Worm (Caenorhabditis elegans) whole organism, young adult: ENCODE measurements around the gene ubxn-4.

ENCODE experiments used
- B0019.2 ChIP-seq: fragments of 200-800 bp; sonication (Bioruptor generic); conservative IDR thresholded peaks from 2 replicates; pipeline ENCODE4 v1.3.6; 2022; ENCODE audit warnings: missing genetic modification reagents, missing genetic modification characterization, missing compliant biosample characterization
- B0261.1 ChIP-seq: sonication (generic microtip); optimal IDR thresholded peaks from 2 replicates; lab custom pipeline; 2016; ENCODE audit warnings: mild to moderate bottlenecking, missing genetic modification characterization, moderate library complexity, missing compliant biosample characterization
- B0336.3 ChIP-seq: fragments of 200-800 bp; sonication (Bioruptor generic); IDR thresholded peaks from 2 replicates; pipeline ENCODE4 v1.3.6; 2022; ENCODE audit warnings: missing genetic modification characterization, missing compliant biosample characterization
- D2030.7 ChIP-seq: fragments of 200-800 bp; sonication (Bioruptor generic); IDR thresholded peaks from 2 replicates; pipeline ENCODE4 v1.3.6; 2022; ENCODE audit warnings: missing genetic modification reagents, missing genetic modification characterization, missing compliant biosample characterization
- F23B12.7 ChIP-seq: sonication (generic microtip); optimal IDR thresholded peaks from 2 replicates; lab custom pipeline; 2017; ENCODE audit warnings: missing genetic modification characterization, mild to moderate bottlenecking, missing compliant biosample characterization, antibody characterized with exemption, moderate library complexity; ENCODE audit not compliant: insufficient read depth
- F37B4.10 ChIP-seq: fragments of 200-800 bp; sonication (Bioruptor generic); IDR thresholded peaks from 2 replicates; pipeline ENCODE4 v1.3.6; 2022; ENCODE audit warnings: missing genetic modification characterization, missing compliant biosample characterization
- F39B2.1 ChIP-seq: fragments of 200-800 bp; sonication (Bioruptor generic); IDR thresholded peaks from 2 replicates; pipeline ENCODE4 v1.3.6; 2022; ENCODE audit warnings: missing genetic modification reagents, missing genetic modification characterization, missing compliant biosample characterization
- K12H6.12 ChIP-seq: fragments of 200-800 bp; sonication (Bioruptor generic); optimal IDR thresholded peaks from 2 replicates; lab custom pipeline; 2018; ENCODE audit warnings: mild to moderate bottlenecking, missing genetic modification characterization, missing compliant biosample characterization
- Y56A3A.18 ChIP-seq: fragments of 200-800 bp; sonication (Bioruptor generic); IDR thresholded peaks from 2 replicates; pipeline ENCODE4 v1.3.6; 2022; ENCODE audit warnings: missing genetic modification reagents, missing genetic modification characterization, missing compliant biosample characterization
- ZK185.1 ChIP-seq: sonication (generic microtip); optimal IDR thresholded peaks from 2 replicates; lab custom pipeline; 2016; ENCODE audit warnings: mild to moderate bottlenecking, missing genetic modification characterization, missing compliant biosample characterization; ENCODE audit not compliant: poor library complexity, severe bottlenecking
- atf-7 ChIP-seq: sonication (generic microtip); optimal IDR thresholded peaks from 2 replicates; lab custom pipeline; 2017; ENCODE audit warnings: mild to moderate bottlenecking, missing genetic modification characterization, missing compliant biosample characterization
- attf-5 ChIP-seq: fragments of 200-800 bp; sonication (Bioruptor generic); optimal IDR thresholded peaks from 2 replicates; lab custom pipeline; 2018; ENCODE audit warnings: mild to moderate bottlenecking, missing genetic modification characterization, missing compliant biosample characterization
- attf-6 ChIP-seq: fragments of 200-800 bp; sonication (Bioruptor generic); IDR thresholded peaks from 2 replicates; pipeline ENCODE4 v1.3.6; 2022; ENCODE audit warnings: missing genetic modification reagents, missing genetic modification characterization, missing compliant biosample characterization
- bed-2 ChIP-seq: fragments of 200-800 bp; sonication (Bioruptor generic); IDR thresholded peaks from 2 replicates; pipeline ENCODE4 v1.3.6; 2022; ENCODE audit warnings: missing genetic modification reagents, missing genetic modification characterization, missing compliant biosample characterization
- ccch-3 ChIP-seq: fragments of 200-800 bp; sonication (Bioruptor generic); optimal IDR thresholded peaks from 2 replicates; lab custom pipeline; 2018; ENCODE audit warnings: mild to moderate bottlenecking, missing genetic modification characterization, missing compliant biosample characterization
- ceh-91 ChIP-seq: fragments of 200-800 bp; sonication (Bioruptor generic); IDR thresholded peaks from 2 replicates; pipeline ENCODE4 v1.3.6; 2022; ENCODE audit warnings: missing genetic modification reagents, missing genetic modification characterization, missing compliant biosample characterization
- chd-7 ChIP-seq: sonication (generic microtip); optimal IDR thresholded peaks from 2 replicates; lab custom pipeline; 2016; ENCODE audit warnings: mild to moderate bottlenecking, missing genetic modification characterization, moderate library complexity, missing compliant biosample characterization
- die-1 ChIP-seq: sonication (generic microtip); optimal IDR thresholded peaks from 2 replicates; lab custom pipeline; 2016; ENCODE audit warnings: missing genotype, mild to moderate bottlenecking, missing genetic modification characterization, missing compliant biosample characterization
- dox-1 ChIP-seq: fragments of 200-800 bp; sonication (Bioruptor generic); IDR thresholded peaks from 2 replicates; pipeline ENCODE4 v1.3.6; 2022; ENCODE audit warnings: missing genetic modification reagents, missing genetic modification characterization, missing compliant biosample characterization
- egl-44 ChIP-seq: fragments of 200-800 bp; sonication (Bioruptor generic); IDR thresholded peaks from 2 replicates; pipeline ENCODE4 v1.3.6; 2022; ENCODE audit warnings: missing genetic modification reagents, missing genetic modification characterization, missing compliant biosample characterization
- egrh-3 ChIP-seq: fragments of 200-800 bp; sonication (Bioruptor generic); IDR thresholded peaks from 2 replicates; pipeline ENCODE4 v1.3.6; 2022; ENCODE audit warnings: missing genetic modification reagents, missing genetic modification characterization, missing compliant biosample characterization
- ekl-4 ChIP-seq: fragments of 200-800 bp; sonication (Bioruptor generic); IDR thresholded peaks from 2 replicates; pipeline ENCODE4 v1.3.6; 2022; ENCODE audit warnings: missing genetic modification reagents, missing genetic modification characterization, missing compliant biosample characterization
- hmg-20 ChIP-seq: fragments of 200-800 bp; sonication (Bioruptor generic); IDR thresholded peaks from 2 replicates; pipeline ENCODE4 v1.3.6; 2022; ENCODE audit warnings: missing genetic modification reagents, missing genetic modification characterization, missing compliant biosample characterization
- let-526 ChIP-seq: fragments of 200-800 bp; sonication (Bioruptor generic); IDR thresholded peaks from 2 replicates; pipeline ENCODE4 v1.3.6; 2022; ENCODE audit warnings: missing genetic modification reagents, missing genetic modification characterization, missing compliant biosample characterization
- let-607 ChIP-seq, 2 experiments: fragments of 200-800 bp in 1 of 2; sonication (Bioruptor generic) in 1 of 2; sonication (generic microtip) in 1 of 2; optimal IDR thresholded peaks; 2 replicates each; lab custom pipeline; 2016 to 2018; ENCODE audit warnings: mild to moderate bottlenecking in 2 of 2, missing compliant biosample characterization in 2 of 2, missing genetic modification characterization in 2 of 2, moderate library complexity in 2 of 2, missing genotype in 1 of 2
- lin-40 ChIP-seq: sonication (generic microtip); optimal IDR thresholded peaks from 2 replicates; lab custom pipeline; 2016; ENCODE audit warnings: missing genetic modification characterization, mild to moderate bottlenecking, missing compliant biosample characterization, missing genotype, missing genetic modification reagents
- lin-54 ChIP-seq: fragments of 200-800 bp; sonication (Bioruptor generic); optimal IDR thresholded peaks from 2 replicates; lab custom pipeline; 2018; ENCODE audit warnings: mild to moderate bottlenecking, missing genetic modification characterization, missing compliant biosample characterization
- lir-1 ChIP-seq: fragments of 200-800 bp; sonication (Bioruptor generic); conservative IDR thresholded peaks from 2 replicates; pipeline ENCODE4 v1.3.6; 2022; ENCODE audit warnings: missing genetic modification reagents, missing genetic modification characterization, missing compliant biosample characterization
- madf-10 ChIP-seq: sonication (generic microtip); optimal IDR thresholded peaks from 2 replicates; lab custom pipeline; 2016; ENCODE audit warnings: mild to moderate bottlenecking, missing genetic modification characterization, missing compliant biosample characterization
- mcd-1 ChIP-seq: fragments of 200-800 bp; sonication (Bioruptor generic); IDR thresholded peaks from 2 replicates; pipeline ENCODE4 v1.3.6; 2022; ENCODE audit warnings: missing genetic modification reagents, missing genetic modification characterization, missing compliant biosample characterization
- mel-28 ChIP-seq: sonication (generic microtip); optimal IDR thresholded peaks from 2 replicates; lab custom pipeline; 2016; ENCODE audit warnings: borderline replicate concordance, mild to moderate bottlenecking, missing genetic modification characterization, missing compliant biosample characterization
- mes-4 ChIP-seq: sonication (generic microtip); optimal IDR thresholded peaks from 2 replicates; lab custom pipeline; 2016; ENCODE audit warnings: missing genotype, missing genetic modification characterization, missing compliant biosample characterization
- nfyb-1 ChIP-seq: fragments of 200-800 bp; sonication (Bioruptor generic); IDR thresholded peaks from 2 replicates; pipeline ENCODE4 v1.3.6; 2022; ENCODE audit warnings: missing genetic modification reagents, missing genetic modification characterization, missing compliant biosample characterization
- nhr-80 ChIP-seq: sonication (generic microtip); optimal IDR thresholded peaks from 2 replicates; lab custom pipeline; 2016; ENCODE audit warnings: missing genetic modification characterization, missing compliant biosample characterization
- nhr-90 ChIP-seq: sonication (generic microtip); optimal IDR thresholded peaks from 2 replicates; lab custom pipeline; 2016; ENCODE audit warnings: missing genotype, mild to moderate bottlenecking, missing genetic modification characterization, missing compliant biosample characterization
- pbrm-1 ChIP-seq: fragments of 200-800 bp; sonication (Bioruptor generic); IDR thresholded peaks from 2 replicates; pipeline ENCODE4 v1.3.6; 2022; ENCODE audit warnings: missing genetic modification reagents, missing genetic modification characterization, missing compliant biosample characterization
- repo-1 ChIP-seq: sonication (generic microtip); optimal IDR thresholded peaks from 2 replicates; lab custom pipeline; 2017; ENCODE audit warnings: mild to moderate bottlenecking, missing genetic modification characterization, missing compliant biosample characterization
- snpc-1.1 ChIP-seq: sonication (generic microtip); optimal IDR thresholded peaks from 2 replicates; lab custom pipeline; 2017; ENCODE audit warnings: missing genetic modification characterization, mild to moderate bottlenecking, missing compliant biosample characterization, antibody characterized with exemption, moderate library complexity, missing genotype, missing genetic modification reagents; ENCODE audit not compliant: insufficient read depth
- snpc-4 ChIP-seq, 5 experiments: fragments of 150-350 bp in 1 of 5; sonication (generic microtip) in 4 of 5; optimal IDR thresholded peaks; 2 replicates each; lab custom pipeline; 2014 to 2018; ENCODE audit warnings: missing genetic modification characterization in 5 of 5, missing biosample characterization in 3 of 5, antibody characterized with exemption in 2 of 5, mild to moderate bottlenecking in 2 of 5, missing compliant biosample characterization in 2 of 5, missing genotype in 2 of 5, moderate library complexity in 2 of 5, missing genetic modification reagents in 1 of 5
- somi-1 ChIP-seq: fragments of 200-800 bp; sonication (Bioruptor generic); optimal IDR thresholded peaks from 2 replicates; lab custom pipeline; 2018; ENCODE audit warnings: mild to moderate bottlenecking, missing genetic modification characterization, missing compliant biosample characterization
- tbp1 ChIP-seq: fragments of 200-800 bp; sonication (Bioruptor generic); optimal IDR thresholded peaks from 2 replicates; lab custom pipeline; 2018; ENCODE audit warnings: mild to moderate bottlenecking, missing genetic modification characterization, missing compliant biosample characterization
- zfh-2 ChIP-seq: fragments of 200-800 bp; sonication (Bioruptor generic); conservative IDR thresholded peaks from 2 replicates; pipeline ENCODE4 v1.3.6; 2022; ENCODE audit warnings: missing genetic modification reagents, missing genetic modification characterization, missing compliant biosample characterization

The ubxn-4 gene

DNA sequence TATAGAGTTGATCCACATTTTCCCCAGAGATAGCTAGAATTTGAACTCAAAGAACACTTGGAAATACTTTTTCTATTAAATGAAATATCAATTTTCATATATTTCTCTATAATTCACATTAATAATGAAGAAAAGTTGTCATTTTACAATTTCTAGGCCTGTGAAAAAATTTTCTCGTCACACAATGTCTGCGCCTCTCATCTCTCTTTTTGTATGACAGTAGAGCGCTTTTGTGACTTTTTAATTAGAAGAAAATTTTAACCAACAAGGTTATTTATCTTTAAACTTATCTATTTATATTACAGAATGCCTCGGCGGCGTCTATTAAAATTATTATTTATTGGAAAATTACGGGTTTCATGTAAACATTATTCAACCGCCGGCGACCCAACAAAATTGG lies 23.7 kb upstream of the ubxn-4 start, which contains the start of gene ZK1236.1 (continued):
- TF ChIP-seq ceh-91 (GFP tag; lab: Robert Waterston, UW) (no peak), lin-54 (GFP tag; lab: Kevin White, UChicago) (no peak), snpc-1.1 (tag; lab: Kevin White, UChicago) (no peak), nhr-80 (tag; lab: Kevin White, UChicago) (no peak), D2030.7 (GFP tag; lab: Robert Waterston, UW) (peak; percentile 44; the same call in 1 of the 2 replicates), attf-5 (no peak), F37B4.10 (GFP tag; lab: Robert Waterston, UW) (no peak)

DNA sequence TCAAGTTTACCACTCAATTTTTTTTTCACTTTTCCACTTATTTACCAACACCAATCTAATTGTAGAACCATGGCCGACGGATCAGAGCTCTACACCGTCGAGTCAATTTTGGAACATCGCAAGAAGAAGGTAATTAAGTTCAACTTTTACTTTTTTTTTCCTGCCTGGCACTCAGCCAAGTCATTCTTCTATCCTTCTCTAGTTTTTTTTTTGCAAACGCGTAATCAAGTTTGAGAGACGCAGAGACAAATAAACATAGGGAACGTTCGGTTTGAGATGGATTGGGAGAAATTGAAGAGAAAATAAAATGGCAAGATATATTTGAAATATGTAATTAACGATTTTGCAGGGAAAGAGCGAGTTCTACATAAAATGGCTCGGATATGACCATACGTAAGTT lies 20.9 kb upstream of the ubxn-4 start, which contains the start of gene cec-1:
TSS of gene cec-1 (plus strand) at position 63 of the 400 bp plus-strand sequence.
- TF ChIP-seq pbrm-1 (GFP tag; lab: Robert Waterston, UW), result no peak
- no peak for TF ChIP-seq snpc-4 (GFP tag; optimal IDR thresholded peaks at IDR 0.05; lab: Kevin White, UChicago)
- TF ChIP-seq snpc-4 (tag; optimal IDR thresholded peaks at IDR 0.05; lab: Kevin White, UChicago), result no peak
- TF ChIP-seq ccch-3, result no peak
- TF ChIP-seq lin-40 (tag; lab: Kevin White, UChicago), result peak; percentile 16
- TF ChIP-seq B0261.1 (tag; lab: Kevin White, UChicago), result no peak

DNA sequence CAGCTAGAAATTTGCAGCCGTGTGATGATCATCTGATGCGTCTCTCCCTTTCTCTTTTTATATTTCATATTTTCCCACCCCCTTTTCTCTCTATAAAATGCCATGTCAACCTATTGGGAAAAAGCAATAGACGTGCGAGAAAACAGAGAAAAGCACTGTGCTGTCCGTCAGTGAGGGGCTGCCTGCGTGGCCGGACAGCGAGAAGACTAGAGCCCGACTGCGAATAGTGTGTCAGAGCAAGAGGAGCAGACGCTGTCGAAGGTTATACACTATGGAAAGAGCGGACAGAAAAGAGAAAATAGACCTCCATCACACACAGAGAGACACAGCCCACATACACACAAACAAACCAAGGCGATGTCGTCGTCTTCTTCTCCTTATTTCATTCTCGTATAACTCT lies 19.7 kb upstream of the ubxn-4 start:
- TF ChIP-seq lir-1 (0 out of 2 replicates have a peak, but pooled peaks have one; percentile 9), B0019.2 (GFP tag; lab: Robert Waterston, UW) (no peak), atf-7 (tag; lab: Kevin White, UChicago) (peak; percentile 34), B0336.3 (peak; percentile 85), mes-4 (tag; lab: Kevin White, UChicago) (no peak), hmg-20 (GFP tag; lab: Robert Waterston, UW) (no peak), egl-44 (GFP tag; lab: Robert Waterston, UW) (peak; percentile 52; the same call in 1 of the 2 replicates), ekl-4 (peak; percentile 58; the same call in 1 of the 2 replicates), Y56A3A.18 (GFP tag; lab: Robert Waterston, UW) (peak; percentile 65; the same call in 1 of the 2 replicates), somi-1 (GFP tag; lab: Kevin White, UChicago) (peak; percentile 32), nhr-80 (tag; lab: Kevin White, UChicago) (peak; percentile 96), die-1 (tag; lab: Kevin White, UChicago) (peak; percentile 25), attf-6 (GFP tag; lab: Robert Waterston, UW) (no peak), F23B12.7 (tag; lab: Kevin White, UChicago) (no peak), dox-1 (peak; percentile 83), nfyb-1 (peak; percentile 87), mel-28 (tag; lab: Kevin White, UChicago) (no peak), let-526 (GFP tag; lab: Robert Waterston, UW) (0 out of 2 replicates have a peak, but pooled peaks have one; percentile 40), chd-7 (tag; lab: Kevin White, UChicago) (peak; percentile 20), repo-1 (tag; lab: Kevin White, UChicago) (peak; percentile 46), snpc-1.1 (tag; lab: Kevin White, UChicago) (peak; percentile 27), zfh-2 (peak; percentile 94), tbp1 (peak; percentile 47), madf-10 (tag; lab: Kevin White, UChicago) (peak; percentile 65), K12H6.12 (tag; lab: Kevin White, UChicago) (peak; percentile 83), F39B2.1 (GFP tag; lab: Robert Waterston, UW) (0 out of 2 replicates have a peak, but pooled peaks have one; percentile 50), attf-5 (peak; percentile 84), ZK185.1 (tag; lab: Kevin White, UChicago) (peak; percentile 62), nhr-90 (tag; lab: Kevin White, UChicago) (peak; percentile 56), bed-2 (GFP tag; lab: Robert Waterston, UW) (no peak), let-607 (tag; optimal IDR thresholded peaks at IDR 0.05; lab: Kevin White, UChicago) (peak; percentile 90 to 92), egrh-3 (peak; percentile 41), mcd-1 (GFP tag; lab: Robert Waterston, UW) (peak; percentile 59), pbrm-1 (GFP tag; lab: Robert Waterston, UW) (0 out of 2 replicates have a peak, but pooled peaks have one; percentile 16)
